Worm (Caenorhabditis elegans) whole organism, L4 larva: ENCODE data around the gene str-85.

Source experiments
- aly-2 ChIP-seq: sonication (generic microtip); optimal IDR thresholded peaks from 2 replicates; lab custom pipeline; 2018; ENCODE audit warnings: missing biosample characterization, missing genetic modification characterization
- ama-1 ChIP-seq: fragments of 150-350 bp; optimal IDR thresholded peaks from 2 replicates; lab custom pipeline; 2014; ENCODE audit warnings: inconsistent platforms, mixed read lengths
- daf-12 ChIP-seq: fragments of 150-350 bp; optimal IDR thresholded peaks from 2 replicates; lab custom pipeline; 2014; ENCODE audit warnings: missing biosample characterization, missing genetic modification reagents, missing genetic modification characterization
- egl-43 ChIP-seq: fragments of 200-800 bp; sonication (Bioruptor generic); IDR thresholded peaks from 2 replicates; pipeline ENCODE4 v1.3.6; 2022; ENCODE audit warnings: missing genetic modification reagents, missing genetic modification characterization, missing compliant biosample characterization
- lir-3 ChIP-seq: sonication (generic microtip); optimal IDR thresholded peaks from 2 replicates; lab custom pipeline; 2016; ENCODE audit warnings: mild to moderate bottlenecking, missing genetic modification characterization, missing compliant biosample characterization
- nhr-10 ChIP-seq: fragments of 150-350 bp; optimal IDR thresholded peaks from 2 replicates; lab custom pipeline; 2014; ENCODE audit warnings: missing biosample characterization, missing genetic modification characterization
- nhr-11 ChIP-seq: fragments of 150-350 bp; optimal IDR thresholded peaks from 2 replicates; lab custom pipeline; 2014; ENCODE audit warnings: missing biosample characterization, missing genetic modification characterization
- nhr-25 ChIP-seq: sonication (generic microtip); optimal IDR thresholded peaks from 2 replicates; lab custom pipeline; 2017; ENCODE audit warnings: missing genetic modification characterization, mild to moderate bottlenecking, missing compliant biosample characterization, antibody characterized with exemption, moderate library complexity, borderline replicate concordance; ENCODE audit not compliant: insufficient read depth
- nhr-28 ChIP-seq: fragments of 150-350 bp; optimal IDR thresholded peaks from 2 replicates; lab custom pipeline; 2014; ENCODE audit warnings: missing biosample characterization, missing genetic modification characterization
- pha-4 ChIP-seq, 2 experiments: fragments of 150-350 bp in 1 of 2; fragments of 200-800 bp in 1 of 2; sonication (Bioruptor generic) in 1 of 2; IDR thresholded peaks in 1 of 2; optimal IDR thresholded peaks in 1 of 2; 2 replicates each; pipeline versions ENCODE4 v1.3.6 to Lab custom; 2014 to 2022; ENCODE audit warnings: missing genetic modification characterization in 2 of 2, missing genetic modification reagents in 2 of 2, missing biosample characterization in 1 of 2, missing compliant biosample characterization in 1 of 2
- pqm-1 ChIP-seq: sonication (generic microtip); optimal IDR thresholded peaks from 2 replicates; lab custom pipeline; 2017; ENCODE audit warnings: missing biosample characterization, missing genetic modification characterization

ce11 chrV:9016479-9016878, 30.8 kb upstream of the str-85 start, which contains the start of gene oac-40:
- TF ChIP-seq egl-43 (no peak), lir-3 (tag; lab: Kevin White, UChicago) (no peak), daf-12 (tag; lab: Kevin White, UChicago) (no peak), nhr-10 (tag; lab: Kevin White, UChicago) (no peak), nhr-28 (tag; lab: Kevin White, UChicago) (no peak), pha-4 (GFP tag; IDR thresholded peaks at IDR 0.05; lab: Robert Waterston, UW) (no peak), pha-4 (tag; optimal IDR thresholded peaks at IDR 0.05; lab: Kevin White, UChicago) (no peak), aly-2 (tag; lab: Kevin White, UChicago) (no peak), ama-1 (lab: Kevin White, UChicago) (no peak), nhr-25 (no peak), nhr-11 (tag; lab: Kevin White, UChicago) (no peak), pqm-1 (no peak)
